Worm (Caenorhabditis elegans): ENCODE results near the gene irld-14.

DNA sequence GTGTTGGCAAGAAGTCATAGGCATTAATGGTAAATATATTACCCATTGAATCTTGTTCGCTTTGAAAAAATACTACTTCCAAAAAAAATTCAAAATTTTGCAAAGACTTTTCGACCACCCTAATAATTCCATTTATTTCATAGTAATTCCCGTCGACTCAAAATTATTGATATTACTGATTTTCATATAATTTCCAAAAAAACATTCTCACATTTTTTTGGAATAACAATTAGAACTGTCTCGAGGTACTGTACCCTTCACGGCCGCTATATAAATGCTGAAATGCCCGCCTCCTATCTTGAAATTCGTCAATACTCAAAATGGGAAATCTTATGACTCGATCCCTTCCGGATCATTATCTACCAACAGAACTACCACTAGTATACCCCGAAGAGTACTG is 27.2 kb downstream of the irld-14 start, which contains the start of gene F14H8.4:
- TF ChIP-seq ztf-29 (GFP tag; IDR thresholded peaks at IDR 0.05) (no peak), ztf-23 (GFP tag; IDR thresholded peaks at IDR 0.05) (no peak), T22C8.4 (GFP tag; IDR thresholded peaks at IDR 0.05) (no peak), ref-1 (GFP tag; conservative IDR thresholded peaks at IDR 0.05) (no peak)

All from whole organism, midembryonic.